Worm (Caenorhabditis elegans): ENCODE results near the gene idpb-1.

The idpb-1 gene

DNA sequence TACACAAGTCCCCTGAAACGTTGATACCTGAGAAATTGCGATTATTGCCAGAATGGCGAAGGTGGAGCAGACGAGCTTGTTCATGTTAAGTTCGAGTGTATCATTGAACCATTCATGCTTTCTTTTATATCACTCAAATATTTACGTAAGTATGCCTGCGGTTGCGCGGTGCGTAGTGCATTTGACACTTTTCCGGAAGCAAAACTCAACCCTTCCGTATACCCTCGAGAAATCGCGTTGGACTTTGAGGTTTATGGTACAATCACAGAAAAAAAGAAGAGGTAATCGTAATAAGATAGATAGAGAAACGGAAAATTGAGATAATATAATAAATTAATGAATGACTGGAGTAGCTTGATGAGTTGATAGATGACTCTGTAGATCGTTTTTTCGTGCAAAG lies 32.3 kb upstream of the idpb-1 start, which contains the start of gene idpb-2:
Gene idpb-2 (minus strand): TSS at position 101 of the 400 bp plus-strand sequence.
- TF ChIP-seq T20F7.1 (GFP tag; optimal IDR thresholded peaks at IDR 0.05) (no peak), aha-1 (tag) (peak; percentile 14)

DNA sequence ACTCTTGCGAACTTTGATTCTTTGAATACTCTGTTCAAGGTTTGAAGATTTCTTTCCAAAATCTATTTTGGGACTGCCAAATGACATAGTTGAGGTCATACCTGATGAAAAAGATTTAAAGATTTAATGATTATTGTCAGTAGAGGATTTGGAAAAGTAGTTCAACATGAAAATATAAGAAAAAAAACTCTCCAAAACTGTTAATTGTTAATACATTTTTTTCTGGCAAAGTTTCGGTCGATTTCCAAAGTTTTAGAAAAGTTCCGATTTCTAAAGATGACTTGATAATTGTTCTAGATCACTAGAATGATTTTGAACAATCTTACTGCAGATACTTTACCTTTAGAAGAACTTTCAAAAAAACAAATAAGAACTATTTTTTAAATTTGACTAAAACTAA lies 30.5 kb upstream of the idpb-1 start, which contains the start of gene C27A2.7:
Gene C27A2.7 (minus strand): TSS at position 101 of the 400 bp plus-strand sequence.
- TF ChIP-seq lin-1 (GFP tag; IDR thresholded peaks at IDR 0.05) (no peak), spr-3 (GFP tag; optimal IDR thresholded peaks at IDR 0.05) (no peak), lin-38 (GFP tag; IDR thresholded peaks at IDR 0.05) (no peak), egl-43 (GFP tag; IDR thresholded peaks at IDR 0.05) (no peak), lir-3 (tag; optimal IDR thresholded peaks at IDR 0.05) (no peak), spr-1 (tag; optimal IDR thresholded peaks at IDR 0.05) (no peak), egl-27 (tag; optimal IDR thresholded peaks at IDR 0.05) (no peak), zag-1 (tag; optimal IDR thresholded peaks at IDR 0.05) (no peak), ama-1 (optimal IDR thresholded peaks at IDR 0.05) (no peak), lin-13 (GFP tag; optimal IDR thresholded peaks at IDR 0.05) (no peak), hlh-11 (tag; optimal IDR thresholded peaks at IDR 0.05) (no peak), F44E2.7 (GFP tag; IDR thresholded peaks at IDR 0.05) (no peak), T20F7.1 (GFP tag; optimal IDR thresholded peaks at IDR 0.05) (no peak), ceh-62 (tag; optimal IDR thresholded peaks at IDR 0.05) (no peak), duxl-1 (tag; optimal IDR thresholded peaks at IDR 0.05; ENCODE audit: poor library complexity) (no peak), ZK337.2 (GFP tag; IDR thresholded peaks at IDR 0.05) (no peak)

DNA sequence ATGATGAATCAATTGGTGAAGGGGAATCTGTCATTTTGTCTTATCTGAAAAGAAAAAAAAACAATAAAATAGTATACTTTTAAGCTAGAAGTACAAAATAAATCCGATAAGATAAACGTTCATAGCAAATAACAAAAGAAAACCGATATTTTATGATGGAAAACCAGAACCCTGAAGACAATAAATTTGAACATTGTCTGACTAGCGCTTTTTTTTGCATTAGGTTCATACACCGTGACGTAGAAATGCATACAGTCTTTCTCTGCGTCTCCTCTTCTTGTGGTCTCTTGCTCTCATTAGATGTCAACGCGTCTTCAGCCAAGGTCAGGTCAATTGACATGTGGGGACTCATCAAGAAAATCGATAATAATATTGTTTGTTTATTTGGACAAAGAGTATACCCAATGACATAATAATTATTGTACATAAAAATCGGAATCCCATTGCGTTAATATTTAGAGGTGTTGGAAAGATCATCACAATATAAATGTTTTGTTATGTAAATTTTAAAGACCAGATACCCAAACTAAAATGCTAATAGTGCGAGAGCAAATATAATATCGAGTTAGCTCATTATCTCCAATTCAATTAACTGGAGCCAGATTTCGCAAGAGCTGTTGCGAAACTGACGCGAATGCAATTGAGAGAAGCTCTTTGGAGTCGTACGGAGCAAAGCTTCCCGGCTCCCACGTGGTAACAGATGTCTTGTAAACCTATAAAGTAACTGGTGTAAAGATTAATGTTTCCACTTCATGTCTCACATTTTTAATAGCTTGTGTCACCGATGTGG lies 20.5 kb upstream of the idpb-1 start, which contains the start of gene dsh-2:
Gene dsh-2 (minus strand): TSS at position 51 of the 790 bp plus-strand sequence.
- TF ChIP-seq madf-5 (GFP tag; IDR thresholded peaks at IDR 0.05) (no peak), fos-1 (tag; optimal IDR thresholded peaks at IDR 0.05) (no peak), D1046.2 (GFP tag; IDR thresholded peaks at IDR 0.05) (no peak), mdt-29 (GFP tag; IDR thresholded peaks at IDR 0.05) (no peak), mep-1 (tag; optimal IDR thresholded peaks at IDR 0.05) (no peak), zfp-3 (GFP tag; conservative IDR thresholded peaks at IDR 0.05) (no peak), dmd-9 (GFP tag; IDR thresholded peaks at IDR 0.05) (no peak), jun-1 (tag; optimal IDR thresholded peaks at IDR 0.05) (no peak), pha-4 (GFP tag; IDR thresholded peaks at IDR 0.05) (no peak), pha-4 (tag; optimal IDR thresholded peaks at IDR 0.05) (peak; percentile 43), ces-1 (GFP tag; optimal IDR thresholded peaks at IDR 0.05) (no peak), arid-1 (GFP tag; conservative IDR thresholded peaks at IDR 0.05) (no peak), hlh-30 (tag; optimal IDR thresholded peaks at IDR 0.05; ENCODE audit: insufficient read depth) (peak; percentile 84), spr-3 (GFP tag; optimal IDR thresholded peaks at IDR 0.05) (no peak), ama-1 (optimal IDR thresholded peaks at IDR 0.05) (no peak), T20F7.1 (GFP tag; optimal IDR thresholded peaks at IDR 0.05) (no peak), hlh-11 (tag; optimal IDR thresholded peaks at IDR 0.05) (peak; percentile 55), dpl-1 (GFP tag; optimal IDR thresholded peaks at IDR 0.05) (peak; percentile 77), nhr-25 (tag; optimal IDR thresholded peaks at IDR 0.05; ENCODE audit: borderline replicate concordance, insufficient read depth) (no peak), nhr-102 (tag; optimal IDR thresholded peaks at IDR 0.05) (no peak), ZK337.2 (GFP tag; IDR thresholded peaks at IDR 0.05) (no peak), F37D6.2 (tag; optimal IDR thresholded peaks at IDR 0.05) (no peak), dmd-6 (GFP tag; IDR thresholded peaks at IDR 0.05) (peak; percentile 13; the same call in 1 of the 2 replicates), nhr-237 (tag; optimal IDR thresholded peaks at IDR 0.05) (no peak), Y105C5A.15 (GFP tag; IDR thresholded peaks at IDR 0.05) (no peak), ztf-11 (tag; optimal IDR thresholded peaks at IDR 0.05) (no peak), snpc-4 (tag; optimal IDR thresholded peaks at IDR 0.05) (no peak), ceh-28 (tag; optimal IDR thresholded peaks at IDR 0.05) (peak; percentile 25), egl-43 (GFP tag; IDR thresholded peaks at IDR 0.05) (no peak), nhr-111 (GFP tag; optimal IDR thresholded peaks at IDR 0.05) (no peak), daf-19 (GFP tag; conservative IDR thresholded peaks at IDR 0.05) (no peak), unc-39 (tag; optimal IDR thresholded peaks at IDR 0.05) (no peak), Y75B8A.6 (GFP tag; IDR thresholded peaks at IDR 0.05) (no peak), lin-15B (tag; optimal IDR thresholded peaks at IDR 0.05) (no peak), nhr-42 (GFP tag; IDR thresholded peaks at IDR 0.05) (no peak), F44E2.7 (GFP tag; IDR thresholded peaks at IDR 0.05) (no peak)
